Fruit fly (Drosophila melanogaster) whole organism, embryonic: Measurements from ENCODE around the gene eIF2Bepsilon.

ENCODE experiments used
- BEAF-32 ChIP-seq: fragments of 200-800 bp; sonication (Bioruptor generic); optimal IDR thresholded peaks from 3 replicates; lab custom pipeline; 2017; ENCODE audit warnings: missing biosample characterization, missing genetic modification characterization, mild to moderate bottlenecking, moderate library complexity, missing genetic modification reagents
- CG10321 ChIP-seq: fragments of 200-800 bp; sonication (Bioruptor generic); IDR thresholded peaks from 2 replicates; pipeline ENCODE4 v1.3.6; 2022; ENCODE audit warnings: missing biosample characterization, missing genetic modification characterization
- CG10543 ChIP-seq: fragments of 200-800 bp; sonication (Bioruptor generic); optimal IDR thresholded peaks from 3 replicates; lab custom pipeline; 2017; ENCODE audit warnings: missing biosample characterization, mild to moderate bottlenecking, missing genetic modification characterization, moderate library complexity
- CG12104 ChIP-seq: fragments of 200-800 bp; sonication (Bioruptor generic); optimal IDR thresholded peaks from 3 replicates; lab custom pipeline; 2016; ENCODE audit warnings: missing biosample characterization, missing genetic modification characterization
- CG17328 ChIP-seq: fragments of 200-800 bp; sonication (Bioruptor generic); IDR thresholded peaks from 2 replicates; pipeline ENCODE4 v1.3.6; 2022; ENCODE audit warnings: missing biosample characterization, missing genetic modification characterization
- CG2116 ChIP-seq: fragments of 200-800 bp; sonication (Bioruptor generic); optimal IDR thresholded peaks from 3 replicates; lab custom pipeline; 2018; ENCODE audit warnings: missing biosample characterization, mild to moderate bottlenecking, missing genetic modification characterization
- CG2120 ChIP-seq: fragments of 200-800 bp; sonication (Bioruptor generic); optimal IDR thresholded peaks from 3 replicates; lab custom pipeline; 2016; ENCODE audit warnings: missing biosample characterization, missing genetic modification characterization
- CG32532 ChIP-seq: fragments of 200-800 bp; sonication (Bioruptor generic); IDR thresholded peaks from 2 replicates; pipeline ENCODE4 v1.3.6; 2022; ENCODE audit warnings: missing biosample characterization, missing genetic modification characterization
- CG42726 ChIP-seq: fragments of 200-800 bp; sonication (Bioruptor generic); IDR thresholded peaks from 2 replicates; pipeline ENCODE4 v1.3.6; 2022; ENCODE audit warnings: missing biosample characterization, missing genetic modification characterization; ENCODE audit not compliant: partially characterized antibody
- CG7271 ChIP-seq: fragments of 200-800 bp; sonication (Bioruptor generic); optimal IDR thresholded peaks from 2 replicates; lab custom pipeline; 2018; ENCODE audit warnings: missing biosample characterization, mild to moderate bottlenecking, missing genetic modification characterization, moderate library complexity
- CG7963 ChIP-seq: fragments of 200-800 bp; sonication (Bioruptor generic); IDR thresholded peaks from 3 replicates; pipeline ENCODE4 v1.3.6; 2022; ENCODE audit warnings: missing biosample characterization, missing genetic modification characterization; ENCODE audit not compliant: partially characterized antibody
- CG9932 ChIP-seq: fragments of 200-800 bp; sonication (Bioruptor generic); IDR thresholded peaks from 2 replicates; pipeline ENCODE4 v1.3.6; 2022; ENCODE audit warnings: missing biosample characterization, missing genetic modification characterization
- CTCF ChIP-seq: fragments of 200-800 bp; sonication (Bioruptor generic); optimal IDR thresholded peaks from 2 replicates; lab custom pipeline; 2017; ENCODE audit warnings: missing biosample characterization, mild to moderate bottlenecking, missing genetic modification characterization, moderate library complexity
- Dad ChIP-seq: fragments of 200-800 bp; sonication (Bioruptor generic); optimal IDR thresholded peaks from 3 replicates; lab custom pipeline; 2016; ENCODE audit warnings: missing biosample characterization, missing genetic modification characterization
- Deaf1 ChIP-seq: fragments of 200-800 bp; optimal IDR thresholded peaks from 3 replicates; lab custom pipeline; 2019; ENCODE audit warnings: missing biosample characterization, mild to moderate bottlenecking, missing genetic modification characterization, moderate library complexity
- Dll ChIP-seq: fragments of 200-800 bp; sonication (Bioruptor generic); IDR thresholded peaks from 4 replicates; pipeline ENCODE4 v1.3.6; 2022; ENCODE audit warnings: missing biosample characterization, missing genetic modification characterization; ENCODE audit not compliant: partially characterized antibody
- E2f2 ChIP-seq: fragments of 200-800 bp; sonication (Bioruptor generic); IDR thresholded peaks from 2 replicates; pipeline ENCODE4 v1.3.6; 2022; ENCODE audit warnings: missing biosample characterization, missing genetic modification characterization
- HmgZ ChIP-seq: fragments of 200-800 bp; sonication (Bioruptor generic); optimal IDR thresholded peaks from 2 replicates; lab custom pipeline; 2018; ENCODE audit warnings: missing biosample characterization, mild to moderate bottlenecking, missing genetic modification characterization
- Hr51 ChIP-seq, 2 experiments: fragments of 200-800 bp; sonication (Bioruptor generic); optimal IDR thresholded peaks; 2 replicates in 1 of 2; 3 replicates in 1 of 2; lab custom pipeline; 2016 to 2018; ENCODE audit warnings: missing biosample characterization in 2 of 2, missing genetic modification characterization in 2 of 2, mild to moderate bottlenecking in 1 of 2, moderate library complexity in 1 of 2
- MESR4 ChIP-seq: fragments of 200-800 bp; sonication (Bioruptor generic); optimal IDR thresholded peaks from 2 replicates; lab custom pipeline; 2018; ENCODE audit warnings: missing biosample characterization, mild to moderate bottlenecking, missing genetic modification characterization, moderate library complexity
- Nf-YC ChIP-seq: fragments of 200-800 bp; optimal IDR thresholded peaks from 3 replicates; lab custom pipeline; 2019; ENCODE audit warnings: missing biosample characterization, mild to moderate bottlenecking, missing genetic modification characterization, moderate library complexity
- Rx ChIP-seq: fragments of 200-800 bp; sonication (Bioruptor generic); IDR thresholded peaks from 2 replicates; pipeline ENCODE4 v1.3.6; 2022; ENCODE audit warnings: missing biosample characterization, missing genetic modification characterization
- Side ChIP-seq: fragments of 200-800 bp; sonication (Bioruptor generic); optimal IDR thresholded peaks from 2 replicates; lab custom pipeline; 2016; ENCODE audit warnings: missing biosample characterization, missing genetic modification characterization
- Sry-β ChIP-seq: fragments of 200-800 bp; sonication (Bioruptor generic); optimal IDR thresholded peaks from 2 replicates; lab custom pipeline; 2018; ENCODE audit warnings: missing biosample characterization, mild to moderate bottlenecking, missing genetic modification characterization, moderate library complexity
- Sry-δ ChIP-seq: fragments of 200-800 bp; sonication (Bioruptor generic); optimal IDR thresholded peaks from 2 replicates; lab custom pipeline; 2016; ENCODE audit warnings: missing biosample characterization, missing genetic modification characterization
- Stat92E ChIP-seq, 3 experiments: fragments of >200 bp in 2 of 3; fragments of 200-800 bp in 1 of 3; sonication (Bioruptor generic) in 1 of 3; optimal IDR thresholded peaks; 2 replicates each; lab custom pipeline; 2017 to 2019; ENCODE audit warnings: missing biosample characterization in 3 of 3, missing genetic modification characterization in 3 of 3, mild to moderate bottlenecking in 1 of 3, moderate library complexity in 1 of 3
- Tbp ChIP-seq: fragments of >200 bp; optimal IDR thresholded peaks from 2 replicates; lab custom pipeline; 2018; ENCODE audit warnings: missing biosample characterization, missing genetic modification characterization
- YL-1 ChIP-seq: fragments of 200-800 bp; sonication (Bioruptor generic); optimal IDR thresholded peaks from 3 replicates; lab custom pipeline; 2017; ENCODE audit warnings: missing biosample characterization, mild to moderate bottlenecking, missing genetic modification characterization
- amos ChIP-seq: fragments of 200-800 bp; sonication (Bioruptor generic); IDR thresholded peaks from 2 replicates; pipeline ENCODE4 v1.3.6; 2022; ENCODE audit warnings: missing biosample characterization, missing genetic modification characterization; ENCODE audit not compliant: partially characterized antibody
- cad ChIP-seq: fragments of >200 bp; optimal IDR thresholded peaks from 2 replicates; lab custom pipeline; 2017; ENCODE audit warnings: missing biosample characterization, missing genetic modification characterization
- chif ChIP-seq, 2 experiments: fragments of 200-800 bp; sonication (Bioruptor generic); optimal IDR thresholded peaks; 3 replicates each; lab custom pipeline; 2016; ENCODE audit warnings: missing biosample characterization in 2 of 2, missing genetic modification characterization in 2 of 2
- chm ChIP-seq: fragments of 200-800 bp; sonication (Bioruptor generic); IDR thresholded peaks from 2 replicates; pipeline ENCODE4 v1.3.6; 2022; ENCODE audit warnings: missing biosample characterization, missing genetic modification characterization
- exex ChIP-seq: fragments of 200-800 bp; sonication (Bioruptor generic); optimal IDR thresholded peaks from 4 replicates; lab custom pipeline; 2018; ENCODE audit warnings: missing biosample characterization, mild to moderate bottlenecking, missing genetic modification characterization, moderate library complexity
- gcm2 ChIP-seq: fragments of 200-800 bp; sonication (Bioruptor generic); optimal IDR thresholded peaks from 2 replicates; lab custom pipeline; 2016; ENCODE audit warnings: missing biosample characterization, missing genetic modification characterization
- gfzf ChIP-seq: fragments of 200-800 bp; sonication (Bioruptor generic); optimal IDR thresholded peaks from 2 replicates; lab custom pipeline; 2016; ENCODE audit warnings: missing biosample characterization, mild to moderate bottlenecking, missing genetic modification characterization, moderate library complexity
- ham ChIP-seq: fragments of 200-800 bp; sonication (Bioruptor generic); IDR thresholded peaks from 2 replicates; pipeline ENCODE4 v1.3.6; 2022; ENCODE audit warnings: missing biosample characterization, missing genetic modification characterization
- her ChIP-seq: fragments of 200-800 bp; sonication (Bioruptor generic); optimal IDR thresholded peaks from 2 replicates; lab custom pipeline; 2016; ENCODE audit warnings: missing biosample characterization, missing genetic modification characterization
- insv ChIP-seq, 2 experiments: fragments of 200-800 bp; sonication (Bioruptor generic); optimal IDR thresholded peaks; 3 replicates each; lab custom pipeline; 2016 to 2018; ENCODE audit warnings: missing biosample characterization in 2 of 2, missing genetic modification characterization in 2 of 2
- lilli ChIP-seq: fragments of 200-800 bp; sonication (Bioruptor generic); optimal IDR thresholded peaks from 3 replicates; lab custom pipeline; 2016; ENCODE audit warnings: missing biosample characterization, missing genetic modification characterization
- lov ChIP-seq, 2 experiments: fragments of 200-800 bp in 1 of 2; fragments of >200 bp in 1 of 2; sonication (Bioruptor generic) in 1 of 2; IDR thresholded peaks in 1 of 2; optimal IDR thresholded peaks in 1 of 2; 2 replicates in 1 of 2; 3 replicates in 1 of 2; pipeline versions ENCODE4 v1.3.6 to Lab custom; 2017 to 2022; ENCODE audit warnings: missing biosample characterization in 1 of 2, missing genetic modification characterization in 1 of 2
- mirr ChIP-seq: fragments of 200-800 bp; sonication (Bioruptor generic); optimal IDR thresholded peaks from 3 replicates; lab custom pipeline; 2018; ENCODE audit warnings: missing biosample characterization, mild to moderate bottlenecking, missing genetic modification characterization
- pfk ChIP-seq: fragments of 200-800 bp; sonication (Bioruptor generic); optimal IDR thresholded peaks from 2 replicates; lab custom pipeline; 2018; ENCODE audit warnings: missing biosample characterization, mild to moderate bottlenecking, missing genetic modification characterization, moderate library complexity
- pita ChIP-seq: fragments of 200-800 bp; sonication (Bioruptor generic); optimal IDR thresholded peaks from 2 replicates; lab custom pipeline; 2017; ENCODE audit warnings: missing biosample characterization, mild to moderate bottlenecking, missing genetic modification characterization
- repo ChIP-seq: fragments of 200-800 bp; sonication (Bioruptor generic); optimal IDR thresholded peaks from 2 replicates; lab custom pipeline; 2016; ENCODE audit warnings: missing biosample characterization, missing genetic modification characterization
- sens ChIP-seq: fragments of 200-800 bp; sonication (Bioruptor generic); peaks from one replicate; lab custom pipeline; 2016; ENCODE audit warnings: missing biosample characterization, missing genetic modification characterization
- shn ChIP-seq: fragments of 200-800 bp; sonication (Bioruptor generic); optimal IDR thresholded peaks from 3 replicates; lab custom pipeline; 2016; ENCODE audit warnings: missing biosample characterization, missing genetic modification characterization
- sna ChIP-seq: fragments of 200-800 bp; sonication (Bioruptor generic); IDR thresholded peaks from 2 replicates; pipeline ENCODE4 v1.3.6; 2022; ENCODE audit warnings: missing biosample characterization, missing genetic modification characterization; ENCODE audit not compliant: partially characterized antibody
- twi ChIP-seq: fragments of 200-800 bp; optimal IDR thresholded peaks from 2 replicates; lab custom pipeline; 2019; ENCODE audit warnings: missing biosample characterization, mild to moderate bottlenecking, missing genetic modification characterization, moderate library complexity

Gene eIF2Bepsilon

dm6 chrX:1927473-1928306, 5.0 kb upstream of the eIF2Bepsilon start, which contains the start of gene CG11596 (continued):
- peak; percentile 63 for TF ChIP-seq CG2116 (GFP tag; lab: Kevin White, UChicago)
- peak; percentile 58 for TF ChIP-seq exex (tag; lab: Kevin White, UChicago)
- TF ChIP-seq Dll (GFP tag; lab: Robert Waterston, UW): 0 out of 4 replicates have a peak, but pooled peaks have one; percentile 15
- peak; percentile 14 for TF ChIP-seq Deaf1 (tag; lab: Kevin White, UChicago)
- TF ChIP-seq E2f2: peak; percentile 91
- TF ChIP-seq CG17328 (GFP tag; lab: Robert Waterston, UW): peak; percentile 46; the same call in 1 of the 2 replicates
- peak; percentile 9 for TF ChIP-seq CTCF
- no peak for TF ChIP-seq cad
- peak; percentile 34; the same call in 1 of the 2 replicates for TF ChIP-seq amos (GFP tag; lab: Robert Waterston, UW)
- TF ChIP-seq CG32532 (GFP tag; lab: Robert Waterston, UW): peak; percentile 19; the same call in 1 of the 2 replicates
- TF ChIP-seq Sry-β (GFP tag; lab: Kevin White, UChicago): peak; percentile 93
- TF ChIP-seq CG10543 (GFP tag; lab: Kevin White, UChicago): peak; percentile 39
- TF ChIP-seq CG12104 (GFP tag; lab: Kevin White, UChicago): no peak
- TF ChIP-seq Stat92E (GFP tag; optimal IDR thresholded peaks at IDR 0.05; lab: Kevin White, UChicago): no peak
- 0 out of 2 replicates have a peak, but pooled peaks have one; percentile 24 for TF ChIP-seq chm (GFP tag; lab: Robert Waterston, UW)
- no peak for TF ChIP-seq CG10321 (GFP tag; lab: Robert Waterston, UW)
- no peak for TF ChIP-seq chif (GFP tag; optimal IDR thresholded peaks at IDR 0.05; lab: Kevin White, UChicago)
- TF ChIP-seq gcm2 (GFP tag; lab: Kevin White, UChicago): no peak
- no peak for TF ChIP-seq Hr51 (GFP tag; optimal IDR thresholded peaks at IDR 0.05; lab: Kevin White, UChicago)
- peak; percentile 28 for TF ChIP-seq mirr
- peak; percentile 1 for TF ChIP-seq CG7271 (tag; lab: Kevin White, UChicago)
- no peak for TF ChIP-seq Dad (GFP tag; lab: Kevin White, UChicago)
- TF ChIP-seq CG9932 (GFP tag; lab: Robert Waterston, UW): peak; percentile 58
- no peak for TF ChIP-seq repo
- peak; percentile 34 for TF ChIP-seq Sry-δ (GFP tag; lab: Kevin White, UChicago)
- no peak for TF ChIP-seq Side
- 0 out of 2 replicates have a peak, but pooled peaks have one; percentile 34 for TF ChIP-seq sna (GFP tag; lab: Robert Waterston, UW)
- peak; percentile 56 for TF ChIP-seq sens (GFP tag; lab: Kevin White, UChicago)
- TF ChIP-seq her (GFP tag; lab: Kevin White, UChicago): peak; percentile 99
- peak; percentile 33 for TF ChIP-seq shn (GFP tag; lab: Kevin White, UChicago)
- TF ChIP-seq lilli (GFP tag; lab: Kevin White, UChicago): peak; percentile 4
- TF ChIP-seq Tbp: no peak
- TF ChIP-seq CG42726 (GFP tag; lab: Robert Waterston, UW): no peak
- TF ChIP-seq Nf-YC (tag; lab: Kevin White, UChicago): peak; percentile 20
- peak; percentile 67 for TF ChIP-seq YL-1 (GFP tag; lab: Kevin White, UChicago)
- peak; percentile 51 for TF ChIP-seq BEAF-32 (GFP tag; lab: Kevin White, UChicago)
- TF ChIP-seq pfk (GFP tag; lab: Kevin White, UChicago): no peak
- peak; percentile 82 for TF ChIP-seq gfzf (GFP tag; lab: Kevin White, UChicago)
- peak; percentile 47 for TF ChIP-seq CG2120 (GFP tag; lab: Kevin White, UChicago)
- no peak for TF ChIP-seq lov (optimal IDR thresholded peaks at IDR 0.05; lab: Kevin White, UChicago)
- TF ChIP-seq lov (GFP tag; IDR thresholded peaks at IDR 0.05; lab: Robert Waterston, UW): no peak
- TF ChIP-seq HmgZ (tag; lab: Kevin White, UChicago): no peak
- peak; percentile 52 for TF ChIP-seq twi (tag; lab: Kevin White, UChicago)
- TF ChIP-seq ham (GFP tag; lab: Robert Waterston, UW): no peak
- no peak for TF ChIP-seq pita (GFP tag; lab: Kevin White, UChicago)
- TF ChIP-seq CG7963: no peak
- peak; percentile 50 for TF ChIP-seq MESR4 (GFP tag; lab: Kevin White, UChicago)
- 0 out of 2 replicates have a peak, but pooled peaks have one; percentile 11 for TF ChIP-seq Rx (GFP tag; lab: Robert Waterston, UW)
- TF ChIP-seq insv (GFP tag; optimal IDR thresholded peaks at IDR 0.05; lab: Kevin White, UChicago): peak in 1 of 2 experiments; percentile 2
